Fruit fly (Drosophila melanogaster) whole organism, prepupa: ENCODE measurements around the gene robl62A.

ENCODE experiments used
- Blimp-1 ChIP-seq: fragments of 200-800 bp; sonication (Bioruptor generic); optimal IDR thresholded peaks from 3 replicates; lab custom pipeline; 2017; ENCODE audit warnings: missing biosample characterization, missing genetic modification characterization, mild to moderate bottlenecking, moderate library complexity, missing genetic modification reagents
- CG11294 ChIP-seq: fragments of 200-800 bp; sonication (Bioruptor generic); IDR thresholded peaks from 2 replicates; pipeline ENCODE4 v1.3.6; 2022; ENCODE audit warnings: missing biosample characterization, missing genetic modification characterization
- CG11762 ChIP-seq: fragments of 200-800 bp; sonication (Bioruptor generic); optimal IDR thresholded peaks from 3 replicates; lab custom pipeline; 2016; ENCODE audit warnings: missing biosample characterization, missing genetic modification characterization; ENCODE audit not compliant: insufficient read depth
- CG11902 ChIP-seq: fragments of 200-800 bp; sonication (Bioruptor generic); optimal IDR thresholded peaks from 3 replicates; lab custom pipeline; 2016; ENCODE audit warnings: missing biosample characterization, missing genetic modification characterization
- CG15336 ChIP-seq: fragments of 200-800 bp; sonication (Bioruptor generic); IDR thresholded peaks from 2 replicates; pipeline ENCODE4 v1.3.6; 2022; ENCODE audit warnings: missing biosample characterization, missing genetic modification characterization
- CG3032 ChIP-seq: fragments of 200-800 bp; optimal IDR thresholded peaks from 2 replicates; lab custom pipeline; 2019; ENCODE audit warnings: missing biosample characterization, mild to moderate bottlenecking, missing genetic modification characterization, moderate library complexity
- CG32006 ChIP-seq: fragments of 200-800 bp; sonication (Bioruptor generic); optimal IDR thresholded peaks from 3 replicates; lab custom pipeline; 2017; ENCODE audit warnings: missing biosample characterization, mild to moderate bottlenecking, missing genetic modification characterization
- CG34406 ChIP-seq: fragments of 200-800 bp; sonication (Bioruptor generic); optimal IDR thresholded peaks from 3 replicates; lab custom pipeline; 2016; ENCODE audit warnings: missing biosample characterization, missing genetic modification characterization
- CG6163 ChIP-seq: fragments of 200-800 bp; sonication (Bioruptor generic); IDR thresholded peaks from 3 replicates; pipeline ENCODE4 v1.3.6; 2022; ENCODE audit warnings: missing biosample characterization, missing genetic modification characterization
- CG6276 ChIP-seq: fragments of 200-800 bp; sonication (Bioruptor generic); optimal IDR thresholded peaks from 2 replicates; lab custom pipeline; 2017; ENCODE audit warnings: missing biosample characterization, mild to moderate bottlenecking, missing genetic modification characterization
- CG6792 ChIP-seq: fragments of 200-800 bp; sonication (Bioruptor generic); optimal IDR thresholded peaks from 3 replicates; lab custom pipeline; 2016; ENCODE audit warnings: missing biosample characterization, missing genetic modification characterization
- CG6808 ChIP-seq: fragments of 200-800 bp; sonication (Bioruptor generic); optimal IDR thresholded peaks from 3 replicates; lab custom pipeline; 2017; ENCODE audit warnings: missing biosample characterization, missing genetic modification characterization, mild to moderate bottlenecking, moderate library complexity, missing genetic modification reagents
- CG6854 ChIP-seq: fragments of 200-800 bp; sonication (Bioruptor generic); optimal IDR thresholded peaks from 2 replicates; lab custom pipeline; 2017; ENCODE audit warnings: missing biosample characterization, mild to moderate bottlenecking, missing genetic modification characterization
- CG7368 ChIP-seq: fragments of 200-800 bp; sonication (Bioruptor generic); optimal IDR thresholded peaks from 3 replicates; lab custom pipeline; 2016; ENCODE audit warnings: missing biosample characterization, missing genetic modification characterization
- CG8119 ChIP-seq: fragments of 200-800 bp; sonication (Bioruptor generic); IDR thresholded peaks from 3 replicates; pipeline ENCODE4 v1.3.6; 2022; ENCODE audit warnings: missing biosample characterization, missing genetic modification characterization
- CG8632 ChIP-seq: fragments of 200-800 bp; sonication (Bioruptor generic); optimal IDR thresholded peaks from 3 replicates; lab custom pipeline; 2016; ENCODE audit warnings: missing biosample characterization, missing genetic modification characterization
- Eip75B ChIP-seq: fragments of 200-800 bp; sonication (Bioruptor generic); optimal IDR thresholded peaks from 3 replicates; lab custom pipeline; 2016; ENCODE audit warnings: missing biosample characterization, missing genetic modification characterization
- Eip78C ChIP-seq: fragments of 200-800 bp; sonication (Bioruptor generic); peaks from one replicate; lab custom pipeline; 2016; ENCODE audit warnings: missing biosample characterization, missing genetic modification characterization
- Eip93F ChIP-seq: fragments of 200-800 bp; sonication (Bioruptor generic); optimal IDR thresholded peaks from 2 replicates; lab custom pipeline; 2016; ENCODE audit warnings: missing biosample characterization, mild to moderate bottlenecking, missing genetic modification characterization
- Met ChIP-seq: fragments of 200-800 bp; sonication (Bioruptor generic); optimal IDR thresholded peaks from 3 replicates; lab custom pipeline; 2016; ENCODE audit warnings: missing biosample characterization, missing genetic modification characterization
- Smox ChIP-seq: fragments of 200-800 bp; sonication (Bioruptor generic); optimal IDR thresholded peaks from 3 replicates; lab custom pipeline; 2016; ENCODE audit warnings: missing biosample characterization, missing genetic modification characterization
- Sox102F ChIP-seq: fragments of 200-800 bp; sonication (Bioruptor generic); optimal IDR thresholded peaks from 2 replicates; lab custom pipeline; 2016; ENCODE audit warnings: missing biosample characterization, mild to moderate bottlenecking, missing genetic modification characterization
- Sox14 ChIP-seq: fragments of 200-800 bp; sonication (Bioruptor generic); optimal IDR thresholded peaks from 3 replicates; lab custom pipeline; 2016; ENCODE audit warnings: missing biosample characterization, missing genetic modification characterization
- achi ChIP-seq: fragments of 200-800 bp; sonication (Bioruptor generic); optimal IDR thresholded peaks from 3 replicates; lab custom pipeline; 2016; ENCODE audit warnings: missing biosample characterization, missing genetic modification characterization
- acj6 ChIP-seq: fragments of 200-800 bp; sonication (Bioruptor generic); optimal IDR thresholded peaks from 3 replicates; lab custom pipeline; 2016; ENCODE audit warnings: missing biosample characterization, missing genetic modification characterization
- cyc ChIP-seq: fragments of 200-800 bp; sonication (Bioruptor generic); optimal IDR thresholded peaks from 3 replicates; lab custom pipeline; 2016; ENCODE audit warnings: missing biosample characterization, missing genetic modification characterization
- dac ChIP-seq: fragments of 200-800 bp; sonication (Bioruptor generic); optimal IDR thresholded peaks from 2 replicates; lab custom pipeline; 2017; ENCODE audit warnings: missing biosample characterization, mild to moderate bottlenecking, missing genetic modification characterization
- dsx ChIP-seq: fragments of 200-800 bp; optimal IDR thresholded peaks from 3 replicates; lab custom pipeline; 2019; ENCODE audit warnings: missing biosample characterization, mild to moderate bottlenecking, missing genetic modification characterization, moderate library complexity; ENCODE audit not compliant: poor library complexity, severe bottlenecking
- esn ChIP-seq: fragments of 200-800 bp; sonication (Bioruptor generic); optimal IDR thresholded peaks from 2 replicates; lab custom pipeline; 2016; ENCODE audit warnings: missing biosample characterization, mild to moderate bottlenecking, missing genetic modification characterization, moderate library complexity
- fd59A ChIP-seq: fragments of 200-800 bp; sonication (Bioruptor generic); optimal IDR thresholded peaks from 2 replicates; lab custom pipeline; 2017; ENCODE audit warnings: missing biosample characterization, mild to moderate bottlenecking, missing genetic modification characterization, missing genetic modification reagents
- fd85E ChIP-seq: fragments of 200-800 bp; sonication (Bioruptor generic); optimal IDR thresholded peaks from 3 replicates; lab custom pipeline; 2016; ENCODE audit warnings: missing biosample characterization, missing genetic modification characterization
- fkh ChIP-seq: fragments of 200-800 bp; sonication (Bioruptor generic); optimal IDR thresholded peaks from 3 replicates; lab custom pipeline; 2017; ENCODE audit warnings: missing biosample characterization, mild to moderate bottlenecking, missing genetic modification characterization, moderate library complexity
- net ChIP-seq: fragments of 200-800 bp; sonication (Bioruptor generic); optimal IDR thresholded peaks from 3 replicates; lab custom pipeline; 2016; ENCODE audit warnings: missing biosample characterization, missing genetic modification characterization
- pdm3 ChIP-seq: fragments of 200-800 bp; sonication (Bioruptor generic); optimal IDR thresholded peaks from 3 replicates; lab custom pipeline; 2016; ENCODE audit warnings: missing biosample characterization, missing genetic modification characterization
- salr ChIP-seq, 2 experiments: fragments of 200-800 bp; sonication (Bioruptor generic); optimal IDR thresholded peaks; 3 replicates each; lab custom pipeline; 2016 to 2018; ENCODE audit warnings: missing biosample characterization in 2 of 2, missing genetic modification characterization in 2 of 2, mild to moderate bottlenecking in 1 of 2
- spab ChIP-seq: fragments of 200-800 bp; sonication (Bioruptor generic); optimal IDR thresholded peaks from 2 replicates; lab custom pipeline; 2017; ENCODE audit warnings: missing biosample characterization, mild to moderate bottlenecking, missing genetic modification characterization, missing genetic modification reagents
- ss ChIP-seq, 2 experiments: fragments of 200-800 bp; sonication (Bioruptor generic); optimal IDR thresholded peaks; 2 replicates in 1 of 2; 3 replicates in 1 of 2; lab custom pipeline; 2017 to 2018; ENCODE audit warnings: mild to moderate bottlenecking in 2 of 2, missing biosample characterization in 2 of 2, missing genetic modification characterization in 2 of 2, moderate library complexity in 1 of 2
- svp ChIP-seq: fragments of 200-800 bp; sonication (Bioruptor generic); peaks from one replicate; lab custom pipeline; 2016; ENCODE audit warnings: missing biosample characterization, missing genetic modification characterization
- vri ChIP-seq: fragments of 200-800 bp; sonication (Bioruptor generic); optimal IDR thresholded peaks from 3 replicates; lab custom pipeline; 2016; ENCODE audit warnings: missing biosample characterization, mild to moderate bottlenecking, missing genetic modification characterization

Gene robl62A

dm6 chr3L:1489523-1489922, 12.1 kb downstream of the robl62A start, which contains the start of gene stet (continued):
- TF ChIP-seq salr (GFP tag; optimal IDR thresholded peaks at IDR 0.05; lab: Kevin White, UChicago) = no peak
- no peak for TF ChIP-seq Eip75B (GFP tag; lab: Kevin White, UChicago)
- no peak for TF ChIP-seq CG6854 (GFP tag; lab: Kevin White, UChicago)

dm6 chr3L:1495803-1496202, 18.4 kb downstream of the robl62A start:
- TF ChIP-seq cyc (no peak), fd59A (GFP tag; lab: Kevin White, UChicago) (no peak), Eip93F (no peak), vri (GFP tag; lab: Kevin White, UChicago) (no peak), net (GFP tag; lab: Kevin White, UChicago) (no peak), CG6808 (GFP tag; lab: Kevin White, UChicago) (no peak), CG11294 (GFP tag; lab: Robert Waterston, UW) (no peak), pdm3 (GFP tag; lab: Kevin White, UChicago) (no peak), dac (GFP tag; lab: Kevin White, UChicago) (no peak)

dm6 chr3L:1496408-1496807, 19.0 kb downstream of the robl62A start, which contains the start of gene CG12084:
CG12084 (minus strand) TSS chr3L:1496643.
- no peak for TF ChIP-seq Blimp-1
- peak; percentile 82 for TF ChIP-seq Sox14 (GFP tag; lab: Kevin White, UChicago)
- TF ChIP-seq Eip93F = no peak
- TF ChIP-seq Eip78C (GFP tag; lab: Kevin White, UChicago) = no peak
- no peak for TF ChIP-seq spab (GFP tag; lab: Kevin White, UChicago)
- no peak for TF ChIP-seq CG11762 (GFP tag; lab: Kevin White, UChicago)
- no peak for TF ChIP-seq CG3032 (tag; lab: Kevin White, UChicago)
- TF ChIP-seq, all 60 proteins: peak for 1

dm6 chr3L:1502086-1502893, 24.9 kb downstream of the robl62A start, which contains the start of the genes hfp and Psa:
hfp (minus strand) TSS chr3L:1502590.
Psa (plus strand) TSS chr3L:1502843.
- TF ChIP-seq fkh = peak; percentile 46
- no peak for TF ChIP-seq CG34406 (GFP tag; lab: Kevin White, UChicago)
- TF ChIP-seq svp (GFP tag; lab: Kevin White, UChicago) = peak; percentile 85
- no peak for TF ChIP-seq dsx
- TF ChIP-seq, all 60 proteins: peak for 2

dm6 chr3L:1515820-1516540, 38.6 kb downstream of the robl62A start:
- peak; percentile 67 for TF ChIP-seq esn
- TF ChIP-seq dsx = peak; percentile 35
- TF ChIP-seq Met (GFP tag; lab: Kevin White, UChicago) = peak; percentile 64
- no peak for TF ChIP-seq fd85E (GFP tag; lab: Kevin White, UChicago)
- TF ChIP-seq CG32006 (GFP tag; lab: Kevin White, UChicago) = peak; percentile 94
- TF ChIP-seq fkh = peak; percentile 77
- TF ChIP-seq CG6854 (GFP tag; lab: Kevin White, UChicago) = peak; percentile 0
- TF ChIP-seq CG15336 = peak; percentile 81
- peak; percentile 62 for TF ChIP-seq cyc
- TF ChIP-seq vri (GFP tag; lab: Kevin White, UChicago) = no peak
- peak; percentile 2 for TF ChIP-seq CG11902 (GFP tag; lab: Kevin White, UChicago)
- TF ChIP-seq dac (GFP tag; lab: Kevin White, UChicago) = peak; percentile 65
- peak; percentile 70 for TF ChIP-seq Sox14 (GFP tag; lab: Kevin White, UChicago)
- TF ChIP-seq acj6 (GFP tag; lab: Kevin White, UChicago) = peak; percentile 65
- TF ChIP-seq ss (GFP tag; optimal IDR thresholded peaks at IDR 0.05; lab: Kevin White, UChicago) = peak in 1 of 2 experiments; percentile 24
- TF ChIP-seq CG6163 (GFP tag; lab: Robert Waterston, UW) = 0 out of 3 replicates have a peak, but pooled peaks have one; percentile 26
- peak; percentile 27 for TF ChIP-seq CG8632 (GFP tag; lab: Kevin White, UChicago)
- TF ChIP-seq CG8119 (GFP tag; lab: Robert Waterston, UW) = peak; percentile 86
- peak; percentile 48 for TF ChIP-seq CG7368 (GFP tag; lab: Kevin White, UChicago)
- peak; percentile 46 for TF ChIP-seq CG6792 (GFP tag; lab: Kevin White, UChicago)
- TF ChIP-seq Sox102F (GFP tag; lab: Kevin White, UChicago) = peak; percentile 65
- peak; percentile 60 for TF ChIP-seq svp (GFP tag; lab: Kevin White, UChicago)
- peak; percentile 53 for TF ChIP-seq Smox
- peak; percentile 73 for TF ChIP-seq achi
- TF ChIP-seq CG6276 = peak; percentile 83
